Worm (Caenorhabditis elegans): ENCODE data around the gene F58E2.2.
A peak's percentile ranks its signal among the peaks of the same experiment; 100 is the strongest.

F58E2.2 gene

ce11 chrIV:3515412-3516046, 45.7 kb downstream of the F58E2.2 start:
- TF ChIP-seq ces-1 (GFP tag; optimal IDR thresholded peaks at IDR 0.05) (no peak), F16B12.6 (tag; optimal IDR thresholded peaks at IDR 0.05) (no peak), hpl-2 (GFP tag; optimal IDR thresholded peaks at IDR 0.05) (no peak), nhr-47 (tag; optimal IDR thresholded peaks at IDR 0.05) (peak; percentile 55), Y116A8C.19 (tag; optimal IDR thresholded peaks at IDR 0.05; ENCODE audit: borderline replicate concordance) (no peak), fkh-10 (GFP tag; optimal IDR thresholded peaks at IDR 0.05) (no peak), grh-1 (GFP tag; IDR thresholded peaks at IDR 0.05) (no peak), hlh-4 (tag; optimal IDR thresholded peaks at IDR 0.05) (no peak), aly-2 (tag; optimal IDR thresholded peaks at IDR 0.05) (no peak), isw-1 (GFP tag; IDR thresholded peaks at IDR 0.05) (peak; percentile 18), ceh-82 (tag; optimal IDR thresholded peaks at IDR 0.05) (peak; percentile 58 to 83 (median 59)), nhr-71 (tag; optimal IDR thresholded peaks at IDR 0.05) (peak; percentile 66), mab-9 (GFP tag; IDR thresholded peaks at IDR 0.05) (no peak), ceh-88 (GFP tag; IDR thresholded peaks at IDR 0.05) (no peak), efl-3 (GFP tag; optimal IDR thresholded peaks at IDR 0.05) (no peak), nhr-237 (tag; optimal IDR thresholded peaks at IDR 0.05) (no peak), aha-1 (tag; optimal IDR thresholded peaks at IDR 0.05) (no peak), tbx-2 (tag; optimal IDR thresholded peaks at IDR 0.05) (peak; percentile 38), lir-3 (tag; optimal IDR thresholded peaks at IDR 0.05; ENCODE audit: poor library complexity) (no peak), fos-1 (tag; optimal IDR thresholded peaks at IDR 0.05) (peak; percentile 40), unc-30 (tag; optimal IDR thresholded peaks at IDR 0.05) (no peak), jun-1 (tag; optimal IDR thresholded peaks at IDR 0.05) (peak; percentile 58), swsn-7 (tag; optimal IDR thresholded peaks at IDR 0.05) (peak; percentile 63), snpc-4 (tag; optimal IDR thresholded peaks at IDR 0.05) (no peak), nhr-77 (tag; optimal IDR thresholded peaks at IDR 0.05) (peak; percentile 35), egl-27 (tag; optimal IDR thresholded peaks at IDR 0.05) (no peak), mef-2 (tag; optimal IDR thresholded peaks at IDR 0.05) (no peak), nhr-84 (tag; optimal IDR thresholded peaks at IDR 0.05) (no peak), skn-1 (tag; optimal IDR thresholded peaks at IDR 0.05) (peak; percentile 90), alr-1 (tag; optimal IDR thresholded peaks at IDR 0.05; ENCODE audit: borderline replicate concordance) (no peak), ceh-63 (GFP tag; optimal IDR thresholded peaks at IDR 0.05) (no peak), mep-1 (tag; optimal IDR thresholded peaks at IDR 0.05) (peak; percentile 25), dpl-1 (GFP tag; optimal IDR thresholded peaks at IDR 0.05) (peak; percentile 11 to 50 (median 32)), elt-2 (tag; optimal IDR thresholded peaks at IDR 0.05) (no peak), egl-13 (tag; optimal IDR thresholded peaks at IDR 0.05) (no peak), zip-4 (GFP tag; optimal IDR thresholded peaks at IDR 0.05) (peak; percentile 50), C16A3.4 (tag; optimal IDR thresholded peaks at IDR 0.05) (peak; percentile 24), fkh-8 (tag; optimal IDR thresholded peaks at IDR 0.05) (peak; percentile 37), nhr-76 (tag; optimal IDR thresholded peaks at IDR 0.05) (no peak), pqm-1 (tag; optimal IDR thresholded peaks at IDR 0.05) (no peak), sox-4 (tag; optimal IDR thresholded peaks at IDR 0.05) (no peak), unc-130 (tag; optimal IDR thresholded peaks at IDR 0.05) (no peak), lin-15B (tag; optimal IDR thresholded peaks at IDR 0.05) (no peak), lin-39 (tag; optimal IDR thresholded peaks at IDR 0.05) (no peak), zag-1 (tag; optimal IDR thresholded peaks at IDR 0.05) (no peak), ceh-90 (tag; optimal IDR thresholded peaks at IDR 0.05) (no peak), vab-15 (tag; optimal IDR thresholded peaks at IDR 0.05) (no peak), nhr-90 (tag; optimal IDR thresholded peaks at IDR 0.05; ENCODE audit: poor library complexity) (no peak), C04F5.9 (tag; optimal IDR thresholded peaks at IDR 0.05) (no peak), sup-37 (GFP tag; optimal IDR thresholded peaks at IDR 0.05) (no peak), nhr-20 (tag; optimal IDR thresholded peaks at IDR 0.05) (peak; percentile 42), irx-1 (tag; optimal IDR thresholded peaks at IDR 0.05) (no peak), lsy-2 (tag; optimal IDR thresholded peaks at IDR 0.05) (peak; percentile 34 to 70)
